Worm (Caenorhabditis elegans) whole organism, L4 larva: Measurements from ENCODE around the gene rabx-5.
A peak's percentile ranks its signal among the peaks of the same experiment; 100 is the strongest.

ENCODE experiments used
- D1046.2 ChIP-seq: fragments of 200-800 bp; sonication (Bioruptor generic); IDR thresholded peaks from 2 replicates; pipeline ENCODE4 v1.3.6; 2022; ENCODE audit warnings: missing genetic modification characterization, missing compliant biosample characterization
- F37D6.2 ChIP-seq: sonication (generic microtip); optimal IDR thresholded peaks from 2 replicates; lab custom pipeline; 2016; ENCODE audit warnings: mild to moderate bottlenecking, missing genetic modification characterization, missing compliant biosample characterization
- Y75B8A.6 ChIP-seq: fragments of 200-800 bp; sonication (Bioruptor generic); IDR thresholded peaks from 2 replicates; pipeline ENCODE4 v1.3.6; 2022; ENCODE audit warnings: missing genetic modification reagents, missing genetic modification characterization, missing compliant biosample characterization
- ZK546.5 ChIP-seq, 2 experiments: sonication (generic microtip); optimal IDR thresholded peaks; 2 replicates each; lab custom pipeline; 2017; ENCODE audit warnings: missing biosample characterization in 2 of 2, missing genetic modification characterization in 2 of 2
- aha-1 ChIP-seq: fragments of 150-350 bp; peaks from one replicate; lab custom pipeline; 2014; ENCODE audit warnings: missing biosample characterization, missing genetic modification characterization
- attf-4 ChIP-seq: sonication (generic microtip); optimal IDR thresholded peaks from 3 replicates; lab custom pipeline; 2017; ENCODE audit warnings: missing biosample characterization, missing genetic modification characterization
- ceh-28 ChIP-seq: fragments of 150-350 bp; optimal IDR thresholded peaks from 2 replicates; lab custom pipeline; 2014; ENCODE audit warnings: missing biosample characterization, missing genetic modification reagents, missing genetic modification characterization
- ceh-62 ChIP-seq: sonication (generic microtip); optimal IDR thresholded peaks from 2 replicates; lab custom pipeline; 2017; ENCODE audit warnings: missing biosample characterization, missing genetic modification characterization
- ceh-82 ChIP-seq: sonication (generic microtip); optimal IDR thresholded peaks from 2 replicates; lab custom pipeline; 2017; ENCODE audit warnings: missing biosample characterization, missing genetic modification characterization
- ces-1 ChIP-seq: fragments of 150-350 bp; sonication (generic microtip); optimal IDR thresholded peaks from 4 replicates; lab custom pipeline; 2014; ENCODE audit warnings: missing biosample characterization, missing genetic modification reagents, missing genetic modification characterization
- ctbp-1 ChIP-seq: fragments of 200-800 bp; sonication (Bioruptor generic); IDR thresholded peaks from 2 replicates; pipeline ENCODE4 v1.3.6; 2022; ENCODE audit warnings: missing genetic modification reagents, missing genetic modification characterization, missing compliant biosample characterization
- daf-16 ChIP-seq, 3 experiments: sonication (generic microtip); optimal IDR thresholded peaks; 2 replicates each; lab custom pipeline; 2016 to 2017; ENCODE audit warnings: missing genetic modification characterization in 3 of 3, missing genetic modification reagents in 3 of 3, mild to moderate bottlenecking in 2 of 3, missing compliant biosample characterization in 2 of 3, missing biosample characterization in 1 of 3, moderate library complexity in 1 of 3
- daf-8 ChIP-seq: fragments of 200-800 bp; sonication (Bioruptor generic); IDR thresholded peaks from 2 replicates; pipeline ENCODE4 v1.3.6; 2022; ENCODE audit warnings: missing genetic modification characterization, missing compliant biosample characterization
- dmd-6 ChIP-seq: fragments of 200-800 bp; sonication (Bioruptor generic); IDR thresholded peaks from 2 replicates; pipeline ENCODE4 v1.3.6; 2022; ENCODE audit warnings: missing genetic modification reagents, missing genetic modification characterization, missing compliant biosample characterization
- duxl-1 ChIP-seq: sonication (generic microtip); optimal IDR thresholded peaks from 2 replicates; lab custom pipeline; 2016; ENCODE audit warnings: mild to moderate bottlenecking, missing genetic modification characterization, moderate library complexity, missing compliant biosample characterization; ENCODE audit not compliant: poor library complexity
- egl-43 ChIP-seq: fragments of 200-800 bp; sonication (Bioruptor generic); IDR thresholded peaks from 2 replicates; pipeline ENCODE4 v1.3.6; 2022; ENCODE audit warnings: missing genetic modification reagents, missing genetic modification characterization, missing compliant biosample characterization
- fkh-10 ChIP-seq: fragments of 150-350 bp; optimal IDR thresholded peaks from 2 replicates; lab custom pipeline; 2014; ENCODE audit warnings: missing biosample characterization, missing genetic modification reagents, missing genetic modification characterization
- fos-1 ChIP-seq: fragments of 150-350 bp; optimal IDR thresholded peaks from 2 replicates; lab custom pipeline; 2014; ENCODE audit warnings: missing biosample characterization, missing genetic modification characterization
- gei-8 ChIP-seq: fragments of 200-800 bp; sonication (Bioruptor generic); optimal IDR thresholded peaks from 2 replicates; lab custom pipeline; 2018; ENCODE audit warnings: mild to moderate bottlenecking, missing genetic modification characterization, missing compliant biosample characterization
- hlh-30 ChIP-seq: sonication (generic microtip); optimal IDR thresholded peaks from 2 replicates; lab custom pipeline; 2017; ENCODE audit warnings: antibody characterized with exemption, mild to moderate bottlenecking, missing genetic modification characterization, missing compliant biosample characterization; ENCODE audit not compliant: insufficient read depth
- lin-1 ChIP-seq: fragments of 200-800 bp; sonication (Bioruptor generic); IDR thresholded peaks from 2 replicates; pipeline ENCODE4 v1.3.6; 2022; ENCODE audit warnings: missing genetic modification reagents, missing genetic modification characterization, missing compliant biosample characterization
- lsy-2 ChIP-seq, 2 experiments: fragments of 150-350 bp in 1 of 2; sonication (generic microtip) in 1 of 2; optimal IDR thresholded peaks; 2 replicates each; lab custom pipeline; 2014 to 2017; ENCODE audit warnings: missing biosample characterization in 2 of 2, missing genetic modification characterization in 2 of 2
- madf-5 ChIP-seq, 2 experiments: fragments of 200-800 bp; sonication (Bioruptor generic); IDR thresholded peaks; 2 replicates each; pipeline ENCODE4 v1.3.6; 2022; ENCODE audit warnings: missing compliant biosample characterization in 2 of 2, missing genetic modification characterization in 2 of 2
- mdl-1 ChIP-seq, 2 experiments: fragments of 150-350 bp in 1 of 2; sonication (generic microtip) in 1 of 2; optimal IDR thresholded peaks; 2 replicates each; lab custom pipeline; 2014 to 2017; ENCODE audit warnings: missing biosample characterization in 2 of 2, missing genetic modification characterization in 2 of 2
- mes-2 ChIP-seq: sonication (generic microtip); optimal IDR thresholded peaks from 2 replicates; lab custom pipeline; 2016; ENCODE audit warnings: missing genotype, mild to moderate bottlenecking, missing genetic modification characterization, missing compliant biosample characterization; ENCODE audit not compliant: poor library complexity, severe bottlenecking
- nhr-11 ChIP-seq: fragments of 150-350 bp; optimal IDR thresholded peaks from 2 replicates; lab custom pipeline; 2014; ENCODE audit warnings: missing biosample characterization, missing genetic modification characterization
- nhr-42 ChIP-seq: fragments of 200-800 bp; sonication (Bioruptor generic); IDR thresholded peaks from 2 replicates; pipeline ENCODE4 v1.3.6; 2022; ENCODE audit warnings: missing genetic modification characterization, missing compliant biosample characterization
- nhr-48 ChIP-seq: sonication (generic microtip); optimal IDR thresholded peaks from 2 replicates; lab custom pipeline; 2016; ENCODE audit warnings: mild to moderate bottlenecking, missing genetic modification characterization, missing compliant biosample characterization
- pha-4 ChIP-seq, 2 experiments: fragments of 150-350 bp in 1 of 2; fragments of 200-800 bp in 1 of 2; sonication (Bioruptor generic) in 1 of 2; IDR thresholded peaks in 1 of 2; optimal IDR thresholded peaks in 1 of 2; 2 replicates each; pipeline versions ENCODE4 v1.3.6 to Lab custom; 2014 to 2022; ENCODE audit warnings: missing genetic modification characterization in 2 of 2, missing genetic modification reagents in 2 of 2, missing biosample characterization in 1 of 2, missing compliant biosample characterization in 1 of 2
- php-3 ChIP-seq: fragments of 200-800 bp; sonication (Bioruptor generic); IDR thresholded peaks from 2 replicates; pipeline ENCODE4 v1.3.6; 2022; ENCODE audit warnings: missing genetic modification reagents, missing genetic modification characterization, missing compliant biosample characterization
- saeg-2 ChIP-seq: fragments of 200-800 bp; sonication (Bioruptor generic); IDR thresholded peaks from 2 replicates; pipeline ENCODE4 v1.3.6; 2022; ENCODE audit warnings: missing genetic modification reagents, missing genetic modification characterization, missing compliant biosample characterization
- skn-1 ChIP-seq: fragments of 150-350 bp; optimal IDR thresholded peaks from 2 replicates; lab custom pipeline; 2014; ENCODE audit warnings: missing biosample characterization, missing genetic modification characterization
- snpc-4 ChIP-seq: fragments of 150-350 bp; optimal IDR thresholded peaks from 2 replicates; lab custom pipeline; 2014; ENCODE audit warnings: missing biosample characterization, missing genetic modification characterization
- tra-1 ChIP-seq: fragments of 200-800 bp; sonication (Bioruptor generic); IDR thresholded peaks from 2 replicates; pipeline ENCODE4 v1.3.6; 2022; ENCODE audit warnings: missing genetic modification reagents, missing genetic modification characterization, missing compliant biosample characterization
- unc-62 ChIP-seq, 3 experiments: fragments of 150-350 bp in 1 of 3; sonication (generic microtip); optimal IDR thresholded peaks in 2 of 3; peaks in 1 of 3; 1 replicate in 1 of 3; 2 replicates in 2 of 3; lab custom pipeline; 2014 to 2017; ENCODE audit warnings: missing biosample characterization in 3 of 3, missing genetic modification characterization in 3 of 3, missing genetic modification reagents in 3 of 3, missing genotype in 1 of 3

The rabx-5 gene

ce11 chrIII:10603248-10603647 is 1.9 kb upstream of the rabx-5 start, which contains the start of gene Y39A1A.2:
Y39A1A.2 (minus strand) TSS chrIII:10603566.
- TF ChIP-seq nhr-42 (GFP tag; lab: Robert Waterston, UW) (no peak), ceh-28 (peak; percentile 75)

- TF ChIP-seq nhr-11 (tag; lab: Kevin White, UChicago) (peak; percentile 7), saeg-2 (GFP tag; lab: Robert Waterston, UW) (no peak), php-3 (GFP tag; lab: Robert Waterston, UW) (no peak), unc-62 (GFP tag; optimal IDR thresholded peaks at IDR 0.05 in 1 of 2; lab: Kevin White, UChicago) (peak in 1 of 2 experiments; percentile 28), unc-62 (tag; optimal IDR thresholded peaks at IDR 0.05; lab: Kevin White, UChicago) (no peak), ctbp-1 (GFP tag; lab: Robert Waterston, UW) (0 out of 2 replicates have a peak, but pooled peaks have one; percentile 35), ceh-62 (tag; lab: Kevin White, UChicago) (no peak), ceh-28 (no peak), ces-1 (GFP tag; lab: Kevin White, UChicago) (no peak), dmd-6 (GFP tag; lab: Robert Waterston, UW) (no peak), aha-1 (tag; lab: Kevin White, UChicago) (peak; percentile 46), lsy-2 (tag; optimal IDR thresholded peaks at IDR 0.05; lab: Kevin White, UChicago) (peak in 1 of 2 experiments; percentile 19), ceh-82 (tag; lab: Kevin White, UChicago) (no peak), attf-4 (tag; lab: Kevin White, UChicago) (no peak), hlh-30 (peak; percentile 44)
Measured at ce11 chrIII:10604325-10604724, 824 bp upstream of the rabx-5 start.

- no peak for TF ChIP-seq D1046.2 (GFP tag; lab: Robert Waterston, UW)
- TF ChIP-seq nhr-48: no peak
- peak in 1 of 2 experiments; percentile 15 for TF ChIP-seq lsy-2 (tag; optimal IDR thresholded peaks at IDR 0.05; lab: Kevin White, UChicago)
- TF ChIP-seq fkh-10 (GFP tag; lab: Kevin White, UChicago): peak; percentile 4
- peak; percentile 92 for TF ChIP-seq aha-1 (tag; lab: Kevin White, UChicago)
- TF ChIP-seq daf-16 (GFP tag; optimal IDR thresholded peaks at IDR 0.05; lab: Kevin White, UChicago): no peak
- TF ChIP-seq daf-16 (tag; optimal IDR thresholded peaks at IDR 0.05; lab: Kevin White, UChicago): peak; percentile 2
- TF ChIP-seq, all 104 proteins: peak for 4
Measured at ce11 chrIII:10608161-10608560, 3.0 kb downstream of the rabx-5 start.

ce11 chrIII:10612333-10612732 is 7.2 kb downstream of the rabx-5 start, which contains the start of gene Y39A1A.24:
Y39A1A.24 (plus strand) TSS chrIII:10612633.
- TF ChIP-seq lin-1 (GFP tag; lab: Robert Waterston, UW) (no peak), madf-5 (GFP tag; IDR thresholded peaks at IDR 0.05; lab: Robert Waterston, UW) (no peak), mes-2 (tag; lab: Kevin White, UChicago) (no peak), ZK546.5 (tag; optimal IDR thresholded peaks at IDR 0.05; lab: Kevin White, UChicago) (no peak), pha-4 (GFP tag; IDR thresholded peaks at IDR 0.05; lab: Robert Waterston, UW) (no peak), pha-4 (tag; optimal IDR thresholded peaks at IDR 0.05; lab: Kevin White, UChicago) (no peak), Y75B8A.6 (GFP tag; lab: Robert Waterston, UW) (no peak), skn-1 (tag; lab: Kevin White, UChicago) (no peak), fos-1 (tag; lab: Kevin White, UChicago) (no peak), snpc-4 (tag; lab: Kevin White, UChicago) (no peak), egl-43 (GFP tag; lab: Robert Waterston, UW) (no peak), tra-1 (GFP tag; lab: Robert Waterston, UW) (no peak), gei-8 (no peak), F37D6.2 (tag; lab: Kevin White, UChicago) (no peak), duxl-1 (tag; lab: Kevin White, UChicago) (no peak), daf-8 (GFP tag; lab: Robert Waterston, UW) (no peak), fkh-10 (GFP tag; lab: Kevin White, UChicago) (no peak), mdl-1 (tag; optimal IDR thresholded peaks at IDR 0.05; lab: Kevin White, UChicago) (no peak)
